Fruit fly (Drosophila melanogaster): ENCODE data around the gene plum.

The plum gene

dm6 chr3R:26529290-26529941 is 5.6 kb downstream of the plum start:
- TF ChIP-seq Sin3A (optimal IDR thresholded peaks at IDR 0.05), result no peak
- TF ChIP-seq psq (optimal IDR thresholded peaks at IDR 0.05), result no peak
- no peak for TF ChIP-seq ttk (optimal IDR thresholded peaks at IDR 0.05)
- no peak for TF ChIP-seq Myc (optimal IDR thresholded peaks at IDR 0.05)
- no peak for TF ChIP-seq insv (optimal IDR thresholded peaks at IDR 0.05)

dm6 chr3R:26522071-26522683 is 12.8 kb downstream of the plum start:
- no peak for TF ChIP-seq ttk (optimal IDR thresholded peaks at IDR 0.05)
- no peak for TF ChIP-seq Sin3A (optimal IDR thresholded peaks at IDR 0.05)
- TF ChIP-seq Myc (optimal IDR thresholded peaks at IDR 0.05), result no peak
- TF ChIP-seq psq (optimal IDR thresholded peaks at IDR 0.05), result no peak
- TF ChIP-seq insv (optimal IDR thresholded peaks at IDR 0.05), result no peak
- TF ChIP-seq h (optimal IDR thresholded peaks at IDR 0.05), result no peak

- TF ChIP-seq psq (optimal IDR thresholded peaks at IDR 0.05) (no peak), Myc (optimal IDR thresholded peaks at IDR 0.05) (no peak), insv (optimal IDR thresholded peaks at IDR 0.05) (no peak), Sin3A (optimal IDR thresholded peaks at IDR 0.05) (no peak), ttk (optimal IDR thresholded peaks at IDR 0.05) (no peak), h (optimal IDR thresholded peaks at IDR 0.05) (no peak)
Observed at dm6 chr3R:26507838-26508237, 27.2 kb downstream of the plum start.

- TF ChIP-seq ttk (optimal IDR thresholded peaks at IDR 0.05) (no peak), psq (optimal IDR thresholded peaks at IDR 0.05) (no peak), insv (optimal IDR thresholded peaks at IDR 0.05) (no peak), Sin3A (optimal IDR thresholded peaks at IDR 0.05) (no peak), h (optimal IDR thresholded peaks at IDR 0.05) (no peak), Myc (optimal IDR thresholded peaks at IDR 0.05) (no peak)
Observed at dm6 chr3R:26503317-26503716, 31.7 kb downstream of the plum start.

- TF ChIP-seq insv (optimal IDR thresholded peaks at IDR 0.05) (no peak), Sin3A (optimal IDR thresholded peaks at IDR 0.05) (no peak), h (optimal IDR thresholded peaks at IDR 0.05) (no peak)
Observed at dm6 chr3R:26502907-26503306, 32.1 kb downstream of the plum start.

- no peak for TF ChIP-seq Myc (optimal IDR thresholded peaks at IDR 0.05)
- no peak for TF ChIP-seq ttk (optimal IDR thresholded peaks at IDR 0.05)
- TF ChIP-seq Sin3A (optimal IDR thresholded peaks at IDR 0.05), result no peak
- TF ChIP-seq psq (optimal IDR thresholded peaks at IDR 0.05), result no peak
- no peak for TF ChIP-seq insv (optimal IDR thresholded peaks at IDR 0.05)
- no peak for TF ChIP-seq h (optimal IDR thresholded peaks at IDR 0.05)
Observed at dm6 chr3R:26502072-26502471, 32.9 kb downstream of the plum start.

- TF ChIP-seq Sin3A (optimal IDR thresholded peaks at IDR 0.05), result no peak
- TF ChIP-seq Myc (optimal IDR thresholded peaks at IDR 0.05), result no peak
- no peak for TF ChIP-seq h (optimal IDR thresholded peaks at IDR 0.05)
- TF ChIP-seq ttk (optimal IDR thresholded peaks at IDR 0.05), result no peak
- TF ChIP-seq insv (optimal IDR thresholded peaks at IDR 0.05), result no peak
- TF ChIP-seq psq (optimal IDR thresholded peaks at IDR 0.05), result no peak
Observed at dm6 chr3R:26500355-26500754, 34.7 kb downstream of the plum start.

dm6 chr3R:26499136-26499535 is 35.9 kb downstream of the plum start:
- TF ChIP-seq Sin3A (optimal IDR thresholded peaks at IDR 0.05) (no peak), ttk (optimal IDR thresholded peaks at IDR 0.05) (no peak), insv (optimal IDR thresholded peaks at IDR 0.05) (no peak), h (optimal IDR thresholded peaks at IDR 0.05) (no peak), Myc (optimal IDR thresholded peaks at IDR 0.05) (no peak)

dm6 chr3R:26496356-26496755 is 38.7 kb downstream of the plum start:
- no peak for TF ChIP-seq Sin3A (optimal IDR thresholded peaks at IDR 0.05)
- TF ChIP-seq ttk (optimal IDR thresholded peaks at IDR 0.05), result no peak
- TF ChIP-seq Myc (optimal IDR thresholded peaks at IDR 0.05), result no peak
- no peak for TF ChIP-seq h (optimal IDR thresholded peaks at IDR 0.05)
- no peak for TF ChIP-seq psq (optimal IDR thresholded peaks at IDR 0.05)
- TF ChIP-seq insv (optimal IDR thresholded peaks at IDR 0.05), result no peak

dm6 chr3R:26494247-26494646 is 40.8 kb downstream of the plum start:
- TF ChIP-seq insv (optimal IDR thresholded peaks at IDR 0.05) (no peak), Myc (optimal IDR thresholded peaks at IDR 0.05) (no peak), Sin3A (optimal IDR thresholded peaks at IDR 0.05) (no peak), psq (optimal IDR thresholded peaks at IDR 0.05) (no peak), ttk (optimal IDR thresholded peaks at IDR 0.05) (no peak), h (optimal IDR thresholded peaks at IDR 0.05) (no peak)

- TF ChIP-seq Myc (optimal IDR thresholded peaks at IDR 0.05), result no peak
- TF ChIP-seq Sin3A (optimal IDR thresholded peaks at IDR 0.05), result no peak
- TF ChIP-seq psq (optimal IDR thresholded peaks at IDR 0.05), result no peak
- no peak for TF ChIP-seq ttk (optimal IDR thresholded peaks at IDR 0.05)
- no peak for TF ChIP-seq insv (optimal IDR thresholded peaks at IDR 0.05)
- no peak for TF ChIP-seq h (optimal IDR thresholded peaks at IDR 0.05)
Observed at dm6 chr3R:26489456-26489855, 45.6 kb downstream of the plum start.

- TF ChIP-seq psq (optimal IDR thresholded peaks at IDR 0.05) (no peak), ttk (optimal IDR thresholded peaks at IDR 0.05) (no peak), Sin3A (optimal IDR thresholded peaks at IDR 0.05) (no peak)
Observed at dm6 chr3R:26485240-26485865, 49.7 kb downstream of the plum start.

dm6 chr3R:26484511-26484910 is 50.5 kb downstream of the plum start:
- TF ChIP-seq Myc (optimal IDR thresholded peaks at IDR 0.05) (no peak), h (optimal IDR thresholded peaks at IDR 0.05) (no peak), Sin3A (optimal IDR thresholded peaks at IDR 0.05) (no peak), insv (optimal IDR thresholded peaks at IDR 0.05) (no peak), psq (optimal IDR thresholded peaks at IDR 0.05) (no peak), ttk (optimal IDR thresholded peaks at IDR 0.05) (no peak)
